Fruit fly (Drosophila melanogaster): Measurements from ENCODE around the gene Dab.

Dab gene

DNA sequence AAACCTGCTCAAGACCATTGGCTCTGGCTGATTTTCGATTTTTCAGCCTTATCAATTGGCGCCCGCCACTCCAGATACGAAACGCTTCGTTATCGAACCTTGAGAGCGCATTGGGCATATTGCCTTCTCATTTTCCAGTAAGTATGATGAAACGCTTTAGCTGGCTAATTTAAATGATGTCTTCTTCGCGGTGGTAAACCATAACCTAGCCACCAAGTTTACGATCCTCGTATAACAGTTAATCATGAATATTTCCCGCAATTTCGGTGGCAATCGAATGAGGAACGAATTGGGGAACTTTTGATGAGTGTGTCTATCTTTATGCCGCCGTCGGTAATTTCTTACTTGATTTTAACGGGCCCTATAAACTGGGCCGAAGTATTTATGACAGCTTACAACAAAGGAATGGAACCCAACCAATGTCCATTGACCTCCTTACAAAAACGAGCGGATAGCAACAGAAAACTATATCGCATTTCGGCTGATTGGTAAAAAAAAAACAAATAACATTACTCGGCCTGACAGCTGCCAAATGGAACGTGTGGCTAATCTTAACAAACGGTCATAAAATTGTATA, 45.4 kb upstream of the Dab start:
- peak; percentile 37 for TF ChIP-seq vri (GFP tag; optimal IDR thresholded peaks at IDR 0.05)
- no peak for TF ChIP-seq CG7368 (GFP tag; optimal IDR thresholded peaks at IDR 0.05)

DNA sequence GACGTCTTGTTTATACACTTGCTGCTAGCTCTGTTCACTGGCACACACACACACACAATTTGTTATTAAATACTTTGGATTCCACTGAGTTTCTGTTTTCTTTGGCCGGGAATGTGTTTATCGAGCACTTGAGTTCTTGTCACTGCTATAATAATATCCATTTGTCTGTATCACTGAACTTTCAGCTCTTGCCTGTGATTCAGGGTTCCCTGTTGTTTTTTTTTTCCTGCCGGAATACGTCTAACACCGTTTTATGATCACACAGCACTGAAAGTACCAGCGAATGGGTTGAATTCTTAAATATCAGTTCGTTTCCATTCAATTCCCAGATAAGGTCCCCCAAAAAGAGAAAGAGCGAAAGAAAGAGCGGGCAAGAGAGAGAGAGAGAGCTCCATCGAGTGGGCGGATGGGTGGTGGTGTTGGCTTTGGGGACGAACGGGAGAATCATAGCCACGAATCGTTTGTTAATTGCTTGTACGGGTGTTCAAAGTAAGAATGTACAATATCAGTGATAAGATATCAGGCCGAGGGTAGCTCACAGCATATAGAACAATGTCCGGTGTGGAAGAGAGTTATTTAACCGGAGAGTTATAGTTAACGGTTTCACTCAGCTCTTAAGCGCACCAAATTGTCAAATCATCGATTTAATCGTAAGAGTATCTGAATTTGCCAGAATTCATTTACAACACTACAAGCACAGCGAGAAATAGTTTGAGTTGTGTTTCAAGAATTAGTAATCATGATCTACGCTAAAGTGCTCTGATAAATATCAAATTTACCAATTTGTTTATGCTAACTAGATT, 44.1 kb upstream of the Dab start, which contains the start of gene Galphaf:
Gene Galphaf, minus strand, starts transcription at position 272 of the 803 bp plus-strand sequence.
- TF ChIP-seq CG34406 (GFP tag; optimal IDR thresholded peaks at IDR 0.05) (no peak), Lpt (GFP tag; optimal IDR thresholded peaks at IDR 0.05) (no peak), CG9139 (GFP tag; optimal IDR thresholded peaks at IDR 0.05) (no peak), cyc (GFP tag; optimal IDR thresholded peaks at IDR 0.05) (no peak), CG6276 (GFP tag; optimal IDR thresholded peaks at IDR 0.05) (no peak), fkh (GFP tag; optimal IDR thresholded peaks at IDR 0.05) (peak; percentile 70), vri (GFP tag; optimal IDR thresholded peaks at IDR 0.05) (peak; percentile 53)

DNA sequence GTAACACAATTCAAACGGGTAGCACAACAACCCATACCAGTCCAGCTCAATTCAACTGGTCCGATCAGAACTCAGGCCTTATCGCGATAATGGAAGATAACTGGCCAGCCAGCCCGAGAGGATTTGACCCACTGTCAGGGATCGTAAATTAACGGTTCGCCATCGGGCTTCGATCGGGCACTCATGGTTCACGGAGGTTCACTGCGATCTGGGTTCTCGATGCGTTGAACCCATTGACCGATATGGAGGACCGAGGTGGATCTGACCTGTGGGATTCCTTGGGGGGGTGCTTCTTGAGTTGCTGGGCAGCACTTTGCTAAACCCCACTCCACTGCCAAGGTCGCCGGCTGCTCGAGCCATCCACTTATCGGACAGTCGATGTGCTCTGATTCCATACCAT, 43.1 kb upstream of the Dab start:
- TF ChIP-seq svp (GFP tag) = peak; percentile 87
- TF ChIP-seq vri (GFP tag; optimal IDR thresholded peaks at IDR 0.05) = no peak
- no peak for TF ChIP-seq CG16779 (tag; optimal IDR thresholded peaks at IDR 0.05)
- no peak for TF ChIP-seq fd85E (GFP tag; optimal IDR thresholded peaks at IDR 0.05)

DNA sequence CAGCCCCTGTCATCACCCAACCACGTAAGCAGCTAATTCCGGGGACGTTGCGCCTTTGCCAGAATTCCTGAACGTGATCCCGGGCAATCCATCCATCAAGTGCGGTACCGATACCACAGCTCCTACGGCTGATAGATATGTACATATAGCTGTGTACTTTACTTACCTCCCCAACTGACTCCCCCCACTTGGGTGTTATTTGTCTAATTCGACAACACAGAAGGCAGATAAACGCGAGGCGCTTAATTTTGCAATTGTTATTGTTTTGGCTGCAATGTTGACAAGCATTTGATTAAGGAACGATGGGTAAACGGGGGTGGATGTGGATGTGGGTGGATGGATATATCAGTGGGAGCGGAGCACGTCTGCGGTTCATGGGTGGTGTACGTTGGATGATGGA, 41.7 kb upstream of the Dab start:
- peak; percentile 87 for TF ChIP-seq fkh (GFP tag; optimal IDR thresholded peaks at IDR 0.05)
- TF ChIP-seq CG9139 (GFP tag; optimal IDR thresholded peaks at IDR 0.05) = no peak
- TF ChIP-seq CG6276 (GFP tag; optimal IDR thresholded peaks at IDR 0.05) = no peak
- TF ChIP-seq vri (GFP tag; optimal IDR thresholded peaks at IDR 0.05) = peak; percentile 41
- TF ChIP-seq Sox15 (GFP tag; optimal IDR thresholded peaks at IDR 0.05) = no peak

DNA sequence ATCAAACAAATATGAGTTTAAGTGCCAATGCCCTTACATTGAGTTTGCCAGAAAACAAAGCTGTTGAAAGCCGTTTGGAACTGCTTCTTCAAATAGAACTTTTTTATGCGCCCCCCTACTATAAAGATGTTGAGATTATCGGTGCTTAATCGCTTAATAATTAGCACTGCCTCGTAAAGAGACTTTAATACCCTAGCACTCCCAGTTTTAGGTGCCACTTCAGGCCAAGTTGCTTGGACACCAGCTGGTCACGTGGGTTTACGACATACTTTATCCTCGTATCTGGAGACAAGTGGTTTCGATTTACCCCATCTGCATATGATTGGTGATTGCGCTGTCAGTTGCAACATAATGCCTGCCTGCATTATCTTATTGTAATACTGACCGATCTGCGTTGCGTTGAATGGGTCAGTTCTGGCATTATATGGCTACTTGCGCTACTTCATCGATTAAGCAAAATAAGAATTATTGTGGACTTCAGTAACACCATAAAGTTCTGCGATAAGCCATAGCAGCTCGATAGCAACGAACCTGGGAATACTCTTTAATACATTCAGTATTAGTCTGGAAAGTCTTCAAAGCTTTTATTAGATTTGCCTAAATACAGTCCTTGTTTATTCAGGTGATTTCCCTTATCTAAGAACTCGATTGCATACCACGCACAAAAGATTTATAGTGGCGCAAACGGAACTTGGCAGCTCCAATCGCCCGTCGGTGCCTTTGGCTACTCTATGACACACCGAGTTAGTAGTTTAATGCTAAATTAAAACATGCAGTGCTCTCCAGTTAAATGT, 40.8 kb upstream of the Dab start:
- peak; percentile 19 for TF ChIP-seq Eip78C (GFP tag)
- no peak for TF ChIP-seq CG32006 (GFP tag; optimal IDR thresholded peaks at IDR 0.05)
- TF ChIP-seq CG10631 (GFP tag; optimal IDR thresholded peaks at IDR 0.05) = no peak
- TF ChIP-seq Hr4 (GFP tag; optimal IDR thresholded peaks at IDR 0.05) = no peak
- no peak for TF ChIP-seq Sox102F (GFP tag; optimal IDR thresholded peaks at IDR 0.05)
- TF ChIP-seq CG31627 (GFP tag; optimal IDR thresholded peaks at IDR 0.05) = no peak
- peak; percentile 34 for TF ChIP-seq vri (GFP tag; optimal IDR thresholded peaks at IDR 0.05)

DNA sequence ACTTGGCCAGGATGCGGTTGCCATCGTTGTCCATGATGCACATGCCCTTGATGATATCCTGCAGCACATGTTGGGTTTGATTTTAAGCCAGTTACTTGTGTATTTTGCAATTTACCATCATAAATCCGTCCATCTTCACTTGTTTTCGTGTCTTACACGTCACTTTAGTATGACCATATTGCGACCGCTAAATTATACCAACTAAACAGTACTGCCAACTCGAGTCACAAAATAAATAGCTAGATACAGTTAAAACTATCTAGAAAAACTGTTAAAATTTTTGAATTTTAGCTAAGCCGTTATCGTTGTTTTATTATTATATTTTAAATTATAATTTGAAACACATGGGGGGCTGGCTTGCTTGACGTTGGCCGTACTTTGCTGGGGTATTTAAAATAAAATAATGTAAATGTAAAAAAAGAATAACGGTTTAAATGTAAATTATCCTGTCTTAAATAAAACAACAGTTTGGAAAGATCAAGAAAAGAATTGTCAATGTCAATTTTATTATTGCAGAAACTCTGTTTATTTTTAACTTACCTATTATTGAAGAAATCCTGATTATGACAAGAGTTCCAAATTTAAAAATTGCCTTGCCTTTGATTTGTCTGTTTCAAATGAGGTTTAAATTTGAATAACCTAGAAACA, 38.4 kb upstream of the Dab start, which contains the start of the genes zetaCOP and CG13032:
Gene zetaCOP, minus strand, starts transcription at position 189 of the 648 bp plus-strand sequence.
Gene CG13032, plus strand, starts transcription at position 598 of the 648 bp plus-strand sequence.
- TF ChIP-seq CG16779 (tag; optimal IDR thresholded peaks at IDR 0.05) = no peak
- no peak for TF ChIP-seq Sox15 (GFP tag; optimal IDR thresholded peaks at IDR 0.05)
- no peak for TF ChIP-seq esn (GFP tag; optimal IDR thresholded peaks at IDR 0.05)
- no peak for TF ChIP-seq fd59A (GFP tag; optimal IDR thresholded peaks at IDR 0.05)
- TF ChIP-seq salr (GFP tag; optimal IDR thresholded peaks at IDR 0.05) = no peak
- TF ChIP-seq Hr39 (GFP tag; optimal IDR thresholded peaks at IDR 0.05) = no peak
- TF ChIP-seq fd85E (GFP tag; optimal IDR thresholded peaks at IDR 0.05) = no peak
- TF ChIP-seq CG11294 (GFP tag; IDR thresholded peaks at IDR 0.05) = no peak
- no peak for TF ChIP-seq CG6792 (GFP tag; optimal IDR thresholded peaks at IDR 0.05)
- no peak for TF ChIP-seq fkh (GFP tag; optimal IDR thresholded peaks at IDR 0.05)
- TF ChIP-seq CG4318 (GFP tag; optimal IDR thresholded peaks at IDR 0.05) = no peak
- no peak for TF ChIP-seq Eip78C (GFP tag)
- TF ChIP-seq Ets96B (tag; optimal IDR thresholded peaks at IDR 0.05) = no peak
